Fruit fly (Drosophila melanogaster) whole organism, embryonic: ENCODE data around the gene CG10347.

Source experiments
- ATbp ChIP-seq: fragments of 200-800 bp; sonication (Bioruptor generic); optimal IDR thresholded peaks from 2 replicates; lab custom pipeline; 2017; ENCODE audit warnings: missing biosample characterization, mild to moderate bottlenecking, missing genetic modification characterization, missing genetic modification reagents
- Awh ChIP-seq: fragments of 200-800 bp; sonication (Bioruptor generic); IDR thresholded peaks from 2 replicates; pipeline ENCODE4, ENCODE4 v1.3.6; 2022; ENCODE audit warnings: missing biosample characterization, missing genetic modification characterization
- CG10274 ChIP-seq: fragments of 200-800 bp; sonication (Bioruptor generic); optimal IDR thresholded peaks from 3 replicates; lab custom pipeline; 2017; ENCODE audit warnings: missing biosample characterization, mild to moderate bottlenecking, missing genetic modification characterization
- CG10366 ChIP-seq: fragments of 200-800 bp; sonication (Bioruptor generic); IDR thresholded peaks from 2 replicates; pipeline ENCODE4 v1.3.6; 2022; ENCODE audit warnings: missing biosample characterization, missing genetic modification characterization
- CG12219 ChIP-seq: fragments of 200-800 bp; sonication (Bioruptor generic); optimal IDR thresholded peaks from 3 replicates; lab custom pipeline; 2018; ENCODE audit warnings: missing biosample characterization, mild to moderate bottlenecking, missing genetic modification characterization
- CG12769 ChIP-seq: fragments of 200-800 bp; sonication (Bioruptor generic); optimal IDR thresholded peaks from 2 replicates; lab custom pipeline; 2019; ENCODE audit warnings: missing biosample characterization, mild to moderate bottlenecking, missing genetic modification characterization, moderate library complexity
- CG13287 ChIP-seq: fragments of 200-800 bp; sonication (Bioruptor generic); IDR thresholded peaks from 2 replicates; pipeline ENCODE4 v1.3.6; 2022; ENCODE audit warnings: missing biosample characterization, missing genetic modification characterization; ENCODE audit not compliant: partially characterized antibody
- CG13296 ChIP-seq: fragments of 200-800 bp; sonication (Bioruptor generic); optimal IDR thresholded peaks from 3 replicates; lab custom pipeline; 2018; ENCODE audit warnings: missing biosample characterization, mild to moderate bottlenecking, missing genetic modification characterization
- CG15514 ChIP-seq: fragments of 200-800 bp; sonication (Bioruptor generic); optimal IDR thresholded peaks from 3 replicates; lab custom pipeline; 2017; ENCODE audit warnings: missing biosample characterization, missing genetic modification characterization, mild to moderate bottlenecking, moderate library complexity, missing genetic modification reagents
- CG17912 ChIP-seq: fragments of 200-800 bp; sonication (Bioruptor generic); optimal IDR thresholded peaks from 2 replicates; lab custom pipeline; 2018; ENCODE audit warnings: missing biosample characterization, mild to moderate bottlenecking, missing genetic modification characterization
- CG18599 ChIP-seq: fragments of 200-800 bp; sonication (Bioruptor generic); optimal IDR thresholded peaks from 3 replicates; lab custom pipeline; 2017; ENCODE audit warnings: missing biosample characterization, missing genetic modification characterization, mild to moderate bottlenecking, moderate library complexity, missing genetic modification reagents
- CG2199 ChIP-seq: fragments of 200-800 bp; sonication (Bioruptor generic); IDR thresholded peaks from 3 replicates; pipeline ENCODE4 v1.3.6; 2022; ENCODE audit warnings: missing biosample characterization, missing genetic modification characterization
- CG30403 ChIP-seq: fragments of 200-800 bp; sonication (Bioruptor generic); optimal IDR thresholded peaks from 3 replicates; lab custom pipeline; 2016; ENCODE audit warnings: missing biosample characterization, missing genetic modification characterization
- CG32532 ChIP-seq: fragments of 200-800 bp; sonication (Bioruptor generic); IDR thresholded peaks from 2 replicates; pipeline ENCODE4 v1.3.6; 2022; ENCODE audit warnings: missing biosample characterization, missing genetic modification characterization
- CG3281 ChIP-seq: fragments of 200-800 bp; sonication (Bioruptor generic); optimal IDR thresholded peaks from 3 replicates; lab custom pipeline; 2017; ENCODE audit warnings: missing biosample characterization, mild to moderate bottlenecking, missing genetic modification characterization
- CG34422 ChIP-seq: fragments of 200-800 bp; sonication (Bioruptor generic); IDR thresholded peaks from 3 replicates; pipeline ENCODE4 v1.3.6; 2022; ENCODE audit warnings: missing biosample characterization, missing genetic modification characterization
- CG3995 ChIP-seq: fragments of 200-800 bp; sonication (Bioruptor generic); optimal IDR thresholded peaks from 3 replicates; lab custom pipeline; 2016; ENCODE audit warnings: missing biosample characterization, missing genetic modification characterization
- CG4328 ChIP-seq: fragments of 200-800 bp; sonication (Bioruptor generic); optimal IDR thresholded peaks from 3 replicates; lab custom pipeline; 2017; ENCODE audit warnings: missing biosample characterization, missing genetic modification reagents, missing genetic modification characterization
- CG4707 ChIP-seq: fragments of 200-800 bp; sonication (Bioruptor generic); optimal IDR thresholded peaks from 2 replicates; lab custom pipeline; 2018; ENCODE audit warnings: missing biosample characterization, mild to moderate bottlenecking, missing genetic modification characterization, moderate library complexity
- CG6272 ChIP-seq: fragments of 200-800 bp; sonication (Bioruptor generic); IDR thresholded peaks from 2 replicates; pipeline ENCODE4 v1.3.6; 2022; ENCODE audit warnings: missing biosample characterization, missing genetic modification characterization
- CG6654 ChIP-seq: fragments of 200-800 bp; sonication (Bioruptor generic); optimal IDR thresholded peaks from 2 replicates; lab custom pipeline; 2017; ENCODE audit warnings: missing biosample characterization, mild to moderate bottlenecking, missing genetic modification characterization
- CG6765 ChIP-seq: fragments of 200-800 bp; sonication (Bioruptor generic); optimal IDR thresholded peaks from 3 replicates; lab custom pipeline; 2017; ENCODE audit warnings: missing biosample characterization, mild to moderate bottlenecking, missing genetic modification characterization
- CG6854 ChIP-seq: fragments of 200-800 bp; sonication (Bioruptor generic); optimal IDR thresholded peaks from 3 replicates; lab custom pipeline; 2017; ENCODE audit warnings: missing biosample characterization, mild to moderate bottlenecking, missing genetic modification characterization
- CG7372 ChIP-seq: fragments of 200-800 bp; sonication (Bioruptor generic); IDR thresholded peaks from 2 replicates; pipeline ENCODE4 v1.3.6; 2022; ENCODE audit warnings: missing biosample characterization, missing genetic modification characterization
- CG9215 ChIP-seq: fragments of 200-800 bp; sonication (Bioruptor generic); IDR thresholded peaks from 2 replicates; pipeline ENCODE4 v1.3.6; 2022; ENCODE audit warnings: missing biosample characterization, missing genetic modification characterization
- CrebB ChIP-seq: fragments of 200-800 bp; sonication (Bioruptor generic); optimal IDR thresholded peaks from 3 replicates; lab custom pipeline; 2018; ENCODE audit warnings: missing biosample characterization, mild to moderate bottlenecking, missing genetic modification characterization
- Dad ChIP-seq: fragments of 200-800 bp; sonication (Bioruptor generic); optimal IDR thresholded peaks from 3 replicates; lab custom pipeline; 2016; ENCODE audit warnings: missing biosample characterization, missing genetic modification characterization
- Ets97D ChIP-seq: fragments of 200-800 bp; sonication (Bioruptor generic); optimal IDR thresholded peaks from 3 replicates; lab custom pipeline; 2016; ENCODE audit warnings: missing biosample characterization, missing genetic modification characterization
- Fer1 ChIP-seq: fragments of 200-800 bp; sonication (Bioruptor generic); optimal IDR thresholded peaks from 2 replicates; lab custom pipeline; 2017; ENCODE audit warnings: missing biosample characterization, mild to moderate bottlenecking, missing genetic modification characterization
- H2.0 ChIP-seq: fragments of 200-800 bp; sonication (Bioruptor generic); IDR thresholded peaks from 2 replicates; pipeline ENCODE4 v1.3.6; 2022; ENCODE audit warnings: missing biosample characterization, missing genetic modification characterization
- Jarid2 ChIP-seq: fragments of 200-800 bp; sonication (Bioruptor generic); optimal IDR thresholded peaks from 3 replicates; lab custom pipeline; 2017; ENCODE audit warnings: mild to moderate bottlenecking, missing biosample characterization, missing genetic modification reagents, missing genetic modification characterization
- Med ChIP-seq: fragments of 200-800 bp; sonication (Bioruptor generic); peaks from one replicate; lab custom pipeline; 2016; ENCODE audit warnings: missing biosample characterization, missing genetic modification characterization, mild to moderate bottlenecking, inconsistent platforms, moderate library complexity
- Oaz ChIP-seq: fragments of 200-800 bp; sonication (Bioruptor generic); IDR thresholded peaks from 2 replicates; pipeline ENCODE4 v1.3.6; 2022; ENCODE audit warnings: missing biosample characterization, missing genetic modification characterization
- Pdp1 ChIP-seq, 2 experiments: fragments of 200-800 bp; sonication (Bioruptor generic); optimal IDR thresholded peaks; 3 replicates each; lab custom pipeline; 2016; ENCODE audit warnings: missing biosample characterization in 2 of 2, missing genetic modification characterization in 2 of 2, mild to moderate bottlenecking in 1 of 2, moderate library complexity in 1 of 2
- TFAM ChIP-seq: fragments of 200-800 bp; sonication (Bioruptor generic); optimal IDR thresholded peaks from 2 replicates; lab custom pipeline; 2017; ENCODE audit warnings: missing biosample characterization, missing genetic modification characterization, inconsistent platforms
- dan ChIP-seq: fragments of 200-800 bp; sonication (Bioruptor generic); IDR thresholded peaks from 2 replicates; pipeline ENCODE4 v1.3.6; 2022; ENCODE audit warnings: missing biosample characterization, missing genetic modification characterization
- dpn ChIP-seq, 2 experiments: fragments of 200-800 bp; sonication (Bioruptor generic); optimal IDR thresholded peaks; 3 replicates each; lab custom pipeline; 2016; ENCODE audit warnings: missing biosample characterization in 2 of 2, missing genetic modification characterization in 2 of 2
- dysf ChIP-seq: fragments of 200-800 bp; sonication (Bioruptor generic); IDR thresholded peaks from 3 replicates; pipeline ENCODE4 v1.3.6; 2022; ENCODE audit warnings: missing biosample characterization, missing genetic modification characterization
- ems ChIP-seq: fragments of 200-800 bp; sonication (Bioruptor generic); optimal IDR thresholded peaks from 3 replicates; lab custom pipeline; 2016; ENCODE audit warnings: missing biosample characterization, missing genetic modification characterization
- en ChIP-seq: fragments of 200-800 bp; sonication (Bioruptor generic); optimal IDR thresholded peaks from 2 replicates; lab custom pipeline; 2016; ENCODE audit warnings: missing biosample characterization, missing genetic modification characterization
- jumu ChIP-seq: fragments of 200-800 bp; sonication (Bioruptor generic); optimal IDR thresholded peaks from 3 replicates; lab custom pipeline; 2016; ENCODE audit warnings: missing biosample characterization, missing genetic modification characterization
- lab ChIP-seq: fragments of 200-800 bp; sonication (Bioruptor generic); optimal IDR thresholded peaks from 3 replicates; lab custom pipeline; 2017; ENCODE audit warnings: missing biosample characterization, missing genetic modification characterization, mild to moderate bottlenecking, moderate library complexity, missing genetic modification reagents
- nom ChIP-seq: fragments of 200-800 bp; sonication (Bioruptor generic); optimal IDR thresholded peaks from 2 replicates; lab custom pipeline; 2017; ENCODE audit warnings: missing biosample characterization, missing genetic modification characterization, mild to moderate bottlenecking, moderate library complexity, missing genetic modification reagents
- pfk ChIP-seq: fragments of 200-800 bp; sonication (Bioruptor generic); optimal IDR thresholded peaks from 2 replicates; lab custom pipeline; 2018; ENCODE audit warnings: missing biosample characterization, mild to moderate bottlenecking, missing genetic modification characterization, moderate library complexity
- phol ChIP-seq: fragments of 200-800 bp; sonication (Bioruptor generic); optimal IDR thresholded peaks from 3 replicates; lab custom pipeline; 2018; ENCODE audit warnings: missing biosample characterization, mild to moderate bottlenecking, missing genetic modification characterization, moderate library complexity
- pnt ChIP-seq: fragments of 200-800 bp; sonication (Bioruptor generic); optimal IDR thresholded peaks from 3 replicates; lab custom pipeline; 2016; ENCODE audit warnings: missing biosample characterization, missing genetic modification characterization
- psq ChIP-seq: fragments of 200-800 bp; sonication (Bioruptor generic); optimal IDR thresholded peaks from 2 replicates; lab custom pipeline; 2017; ENCODE audit warnings: missing biosample characterization, missing genetic modification characterization
- so ChIP-seq: fragments of 200-800 bp; sonication (Bioruptor generic); IDR thresholded peaks from 3 replicates; pipeline ENCODE4 v1.3.6; 2022; ENCODE audit warnings: missing biosample characterization, missing genetic modification characterization
- sr ChIP-seq: fragments of 200-800 bp; sonication (Bioruptor generic); IDR thresholded peaks from 3 replicates; pipeline ENCODE4 v1.3.6; 2022; ENCODE audit warnings: missing biosample characterization, missing genetic modification characterization
- stwl ChIP-seq: fragments of 200-800 bp; sonication (Bioruptor generic); optimal IDR thresholded peaks from 3 replicates; lab custom pipeline; 2018; ENCODE audit warnings: missing biosample characterization, mild to moderate bottlenecking, missing genetic modification characterization, moderate library complexity
- zen ChIP-seq: fragments of 200-800 bp; sonication (Bioruptor generic); optimal IDR thresholded peaks from 3 replicates; lab custom pipeline; 2018; ENCODE audit warnings: missing biosample characterization, mild to moderate bottlenecking, missing genetic modification characterization, moderate library complexity

Gene CG10347

dm6 chrX:11812828-11813227, 41.9 kb downstream of the CG10347 start (continued):
- TF ChIP-seq CG3281 (GFP tag; lab: Kevin White, UChicago), result peak; percentile 30
- TF ChIP-seq TFAM (GFP tag; lab: Kevin White, UChicago), result no peak
- no peak for TF ChIP-seq phol
- TF ChIP-seq stwl (tag; lab: Kevin White, UChicago), result no peak
- no peak for TF ChIP-seq CG9215 (GFP tag; lab: Robert Waterston, UW)
- TF ChIP-seq pfk (GFP tag; lab: Kevin White, UChicago), result peak; percentile 5
- TF ChIP-seq ATbp (GFP tag; lab: Kevin White, UChicago), result peak; percentile 25
- no peak for TF ChIP-seq CG7372 (GFP tag; lab: Robert Waterston, UW)
- no peak for TF ChIP-seq Ets97D (GFP tag; lab: Kevin White, UChicago)
- no peak for TF ChIP-seq CG12219
- TF ChIP-seq CG3995 (GFP tag; lab: Kevin White, UChicago), result no peak
- no peak for TF ChIP-seq CG6272
- peak; percentile 52 for TF ChIP-seq CG18599 (GFP tag; lab: Kevin White, UChicago)
- TF ChIP-seq CG4707 (GFP tag; lab: Kevin White, UChicago), result no peak
- TF ChIP-seq H2.0, result no peak
- peak; percentile 33 for TF ChIP-seq CG6765 (GFP tag; lab: Kevin White, UChicago)
- TF ChIP-seq psq (GFP tag; lab: Kevin White, UChicago), result no peak
- no peak for TF ChIP-seq dysf
- TF ChIP-seq CrebB (tag; lab: Kevin White, UChicago), result no peak
- no peak for TF ChIP-seq Jarid2 (GFP tag; lab: Kevin White, UChicago)
- TF ChIP-seq Pdp1 (GFP tag; optimal IDR thresholded peaks at IDR 0.05; lab: Kevin White, UChicago), result peak in 1 of 2 experiments; percentile 25
- no peak for TF ChIP-seq CG34422 (GFP tag; lab: Robert Waterston, UW)
- no peak for TF ChIP-seq pnt (GFP tag; lab: Kevin White, UChicago)
- TF ChIP-seq lab, result peak; percentile 52
- TF ChIP-seq dpn (GFP tag; optimal IDR thresholded peaks at IDR 0.05; lab: Kevin White, UChicago), result no peak
- TF ChIP-seq CG13287 (GFP tag; lab: Robert Waterston, UW), result no peak
- TF ChIP-seq CG10274 (GFP tag; lab: Kevin White, UChicago), result no peak
- TF ChIP-seq nom (GFP tag; lab: Kevin White, UChicago), result no peak
- peak; percentile 0 for TF ChIP-seq CG13296 (GFP tag; lab: Kevin White, UChicago)
- TF ChIP-seq CG12769, result peak; percentile 24
- TF ChIP-seq CG4328 (GFP tag; lab: Kevin White, UChicago), result peak; percentile 11
- TF ChIP-seq ems (GFP tag; lab: Kevin White, UChicago), result no peak
- TF ChIP-seq Fer1 (GFP tag; lab: Kevin White, UChicago), result peak; percentile 55
- TF ChIP-seq dan, result no peak
- no peak for TF ChIP-seq CG6654 (GFP tag; lab: Kevin White, UChicago)
- no peak for TF ChIP-seq CG30403 (GFP tag; lab: Kevin White, UChicago)
- no peak for TF ChIP-seq so (GFP tag; lab: Robert Waterston, UW)
- no peak for TF ChIP-seq Med
- TF ChIP-seq CG15514 (GFP tag; lab: Kevin White, UChicago), result peak; percentile 9
- no peak for TF ChIP-seq Oaz (GFP tag; lab: Robert Waterston, UW)
- TF ChIP-seq Dad (GFP tag; lab: Kevin White, UChicago), result no peak
- TF ChIP-seq CG6854, result peak; percentile 21
- no peak for TF ChIP-seq en (GFP tag; lab: Kevin White, UChicago)
- TF ChIP-seq sr (GFP tag; lab: Robert Waterston, UW), result no peak
- TF ChIP-seq CG17912 (GFP tag; lab: Kevin White, UChicago), result no peak
- no peak for TF ChIP-seq jumu (GFP tag; lab: Kevin White, UChicago)
- no peak for TF ChIP-seq CG10366 (GFP tag; lab: Robert Waterston, UW)
- TF ChIP-seq Awh (GFP tag; lab: Robert Waterston, UW), result no peak
- no peak for TF ChIP-seq zen
- TF ChIP-seq CG2199, result no peak
- no peak for TF ChIP-seq CG32532 (GFP tag; lab: Robert Waterston, UW)
